Worm (Caenorhabditis elegans) whole organism, late embryonic: ENCODE data around the gene Y47D7A.9.

Source experiments
- T23F11.4 ChIP-seq: fragments of 200-800 bp; sonication (Bioruptor generic); optimal IDR thresholded peaks from 2 replicates; lab custom pipeline; 2018; ENCODE audit warnings: mild to moderate bottlenecking, missing genetic modification characterization, missing compliant biosample characterization
- ceh-24 ChIP-seq: sonication (generic microtip); optimal IDR thresholded peaks from 2 replicates; lab custom pipeline; 2016; ENCODE audit warnings: mild to moderate bottlenecking, missing genetic modification characterization, missing compliant biosample characterization
- ceh-45 ChIP-seq: fragments of 200-800 bp; sonication (Bioruptor generic); IDR thresholded peaks from 2 replicates; pipeline ENCODE4 v1.3.6; 2022; ENCODE audit warnings: missing genetic modification reagents, missing genetic modification characterization, missing compliant biosample characterization
- elt-2 ChIP-seq: sonication (generic microtip); optimal IDR thresholded peaks from 2 replicates; lab custom pipeline; 2016; ENCODE audit warnings: missing genetic modification reagents, missing genetic modification characterization, missing compliant biosample characterization
- hlh-30 ChIP-seq: sonication (generic microtip); optimal IDR thresholded peaks from 2 replicates; lab custom pipeline; 2017; ENCODE audit warnings: antibody characterized with exemption, missing genetic modification characterization, missing compliant biosample characterization; ENCODE audit not compliant: insufficient read depth
- pqm-1 ChIP-seq: sonication (generic microtip); optimal IDR thresholded peaks from 2 replicates; lab custom pipeline; 2016; ENCODE audit warnings: missing genetic modification characterization, missing compliant biosample characterization
- pros-1 ChIP-seq: fragments of 150-350 bp; optimal IDR thresholded peaks from 2 replicates; lab custom pipeline; 2014; ENCODE audit warnings: missing biosample characterization, missing genetic modification reagents, missing genetic modification characterization
- tbx-2 ChIP-seq: sonication (generic microtip); optimal IDR thresholded peaks from 2 replicates; lab custom pipeline; 2016; ENCODE audit warnings: missing genetic modification characterization, missing compliant biosample characterization
- tbx-7 ChIP-seq: sonication (generic microtip); optimal IDR thresholded peaks from 2 replicates; lab custom pipeline; 2016; ENCODE audit warnings: missing genotype, missing genetic modification characterization, missing compliant biosample characterization
- zip-5 ChIP-seq: sonication (generic microtip); optimal IDR thresholded peaks from 2 replicates; lab custom pipeline; 2016; ENCODE audit warnings: missing genetic modification characterization, missing compliant biosample characterization
- ztf-16 ChIP-seq: sonication (generic microtip); optimal IDR thresholded peaks from 2 replicates; lab custom pipeline; 2017; ENCODE audit warnings: missing genetic modification characterization, missing compliant biosample characterization

- TF ChIP-seq pros-1 (no peak), ceh-24 (tag; lab: Kevin White, UChicago) (no peak), tbx-2 (tag; lab: Kevin White, UChicago) (no peak), ztf-16 (tag; lab: Kevin White, UChicago) (no peak), hlh-30 (no peak), pqm-1 (tag; lab: Kevin White, UChicago) (no peak), elt-2 (tag; lab: Kevin White, UChicago) (no peak), T23F11.4 (GFP tag; lab: Kevin White, UChicago) (no peak), ceh-45 (GFP tag; lab: Robert Waterston, UW) (no peak), tbx-7 (no peak), zip-5 (tag; lab: Kevin White, UChicago) (no peak)
These were observed 47.3 kb upstream of the Y47D7A.9 start, which contains the start of gene T08H10.3 for ce11 chrV:4471065-4471464.
